Worm (Caenorhabditis elegans): ENCODE results near the gene vps-54.

ce11 chrV:10602051-10602937, 26.1 kb upstream of the vps-54 start, which contains the start of gene H27A22.1:
- TF ChIP-seq flt-1 (GFP tag; IDR thresholded peaks at IDR 0.05) (no peak), sea-1 (GFP tag; conservative IDR thresholded peaks at IDR 0.05) (no peak), ama-1 (optimal IDR thresholded peaks at IDR 0.05) (no peak), tra-4 (tag; optimal IDR thresholded peaks at IDR 0.05) (no peak), tbx-11 (GFP tag; IDR thresholded peaks at IDR 0.05) (no peak), hmg-4 (GFP tag; optimal IDR thresholded peaks at IDR 0.05) (no peak), F13C5.2 (tag; optimal IDR thresholded peaks at IDR 0.05) (no peak), tbx-37 (GFP tag; conservative IDR thresholded peaks at IDR 0.05) (no peak), hmbx-1 (tag; optimal IDR thresholded peaks at IDR 0.05) (no peak), pes-1 (GFP tag; IDR thresholded peaks at IDR 0.05) (no peak), ets-7 (tag; optimal IDR thresholded peaks at IDR 0.05) (no peak), hnd-1 (tag; optimal IDR thresholded peaks at IDR 0.05) (no peak)

Measured in whole organism, early embryonic.